Fruit fly (Drosophila melanogaster): Measurements from ENCODE around the gene Orct.

Orct gene

dm6 chr3R:24264414-24265363 is 11.4 kb upstream of the Orct start (continued):
- no peak for TF ChIP-seq Hr78 (GFP tag; optimal IDR thresholded peaks at IDR 0.05)

dm6 chr3R:24266786-24267579 is 9.1 kb upstream of the Orct start:
- TF ChIP-seq CG11456 (GFP tag; IDR thresholded peaks at IDR 0.05): no peak
- TF ChIP-seq exex (tag; optimal IDR thresholded peaks at IDR 0.05): no peak
- TF ChIP-seq CG9797 (GFP tag; optimal IDR thresholded peaks at IDR 0.05): no peak
- TF ChIP-seq grn (GFP tag; optimal IDR thresholded peaks at IDR 0.05): no peak
- TF ChIP-seq vnd (GFP tag; IDR thresholded peaks at IDR 0.05; ENCODE audit: partially characterized antibody): no peak
- no peak for TF ChIP-seq CG5953 (GFP tag; IDR thresholded peaks at IDR 0.05)
- no peak for TF ChIP-seq nerfin-2 (GFP tag; IDR thresholded peaks at IDR 0.05; ENCODE audit: partially characterized antibody)
- no peak for TF ChIP-seq ac (GFP tag; optimal IDR thresholded peaks at IDR 0.05)
- TF ChIP-seq D (optimal IDR thresholded peaks at IDR 0.05): no peak
- TF ChIP-seq D (GFP tag; optimal IDR thresholded peaks at IDR 0.05): no peak
- no peak for TF ChIP-seq CG31365 (tag; optimal IDR thresholded peaks at IDR 0.05)
- TF ChIP-seq fu2 (GFP tag; optimal IDR thresholded peaks at IDR 0.05): no peak
- no peak for TF ChIP-seq CG4424 (GFP tag; optimal IDR thresholded peaks at IDR 0.05)
- TF ChIP-seq fd3F (GFP tag; optimal IDR thresholded peaks at IDR 0.05): no peak
- TF ChIP-seq Med (GFP tag): peak; percentile 33
- no peak for TF ChIP-seq mld (GFP tag; IDR thresholded peaks at IDR 0.05; ENCODE audit: partially characterized antibody)
- no peak for TF ChIP-seq Bgb (GFP tag; IDR thresholded peaks at IDR 0.05; ENCODE audit: partially characterized antibody)
- TF ChIP-seq HLH3B (GFP tag; IDR thresholded peaks at IDR 0.05): no peak
- TF ChIP-seq NFAT (GFP tag; IDR thresholded peaks at IDR 0.05): no peak
- TF ChIP-seq bsh (GFP tag; optimal IDR thresholded peaks at IDR 0.05): peak in 1 of 2 experiments; percentile 86
- TF ChIP-seq CG2116 (GFP tag; optimal IDR thresholded peaks at IDR 0.05): no peak
- TF ChIP-seq CG4360 (GFP tag; IDR thresholded peaks at IDR 0.05): no peak
- no peak for TF ChIP-seq Side (GFP tag; optimal IDR thresholded peaks at IDR 0.05)
- TF ChIP-seq eyg (GFP tag; optimal IDR thresholded peaks at IDR 0.05): no peak
- TF ChIP-seq Ets97D (GFP tag; optimal IDR thresholded peaks at IDR 0.05): no peak
- TF ChIP-seq CG7271 (tag; optimal IDR thresholded peaks at IDR 0.05): no peak
- TF ChIP-seq inv (GFP tag; IDR thresholded peaks at IDR 0.05; ENCODE audit: partially characterized antibody): no peak
- no peak for TF ChIP-seq CG14050 (GFP tag; IDR thresholded peaks at IDR 0.05)
- no peak for TF ChIP-seq chn (GFP tag; optimal IDR thresholded peaks at IDR 0.05)
- TF ChIP-seq trem (tag; optimal IDR thresholded peaks at IDR 0.05): no peak
- TF ChIP-seq NfI (GFP tag; optimal IDR thresholded peaks at IDR 0.05): no peak
- TF ChIP-seq klu (GFP tag; IDR thresholded peaks at IDR 0.05): no peak
- no peak for TF ChIP-seq CG13296 (GFP tag; optimal IDR thresholded peaks at IDR 0.05)
- TF ChIP-seq odd (GFP tag; optimal IDR thresholded peaks at IDR 0.05): no peak
- no peak for TF ChIP-seq CG10431 (GFP tag; optimal IDR thresholded peaks at IDR 0.05)
- no peak for TF ChIP-seq vfl (GFP tag; optimal IDR thresholded peaks at IDR 0.05)
- no peak for TF ChIP-seq CG10209 (GFP tag; optimal IDR thresholded peaks at IDR 0.05)
- peak; percentile 75 for TF ChIP-seq Drgx (GFP tag; IDR thresholded peaks at IDR 0.05)
- TF ChIP-seq corto (GFP tag; optimal IDR thresholded peaks at IDR 0.05): peak; percentile 80
- no peak for TF ChIP-seq ato (GFP tag; IDR thresholded peaks at IDR 0.05; ENCODE audit: partially characterized antibody)
- TF ChIP-seq CG42726 (GFP tag; IDR thresholded peaks at IDR 0.05; ENCODE audit: partially characterized antibody): no peak
- TF ChIP-seq nom (GFP tag; optimal IDR thresholded peaks at IDR 0.05): peak; percentile 86
- TF ChIP-seq CG3838 (GFP tag; optimal IDR thresholded peaks at IDR 0.05): no peak
